Fruit fly (Drosophila melanogaster) whole organism, adult: ENCODE data around the gene Or88a.

Experiments used
- CG11617 ChIP-seq: fragments of 200-800 bp; sonication (Bioruptor generic); optimal IDR thresholded peaks from 2 replicates; lab custom pipeline; 2017; ENCODE audit warnings: mild to moderate bottlenecking, missing biosample characterization, missing genetic modification reagents, missing genetic modification characterization
- CG12768 ChIP-seq: fragments of 200-800 bp; sonication (Bioruptor generic); optimal IDR thresholded peaks from 2 replicates; lab custom pipeline; 2017; ENCODE audit warnings: missing biosample characterization, missing genetic modification characterization, mild to moderate bottlenecking, moderate library complexity, missing genetic modification reagents
- CG14711 ChIP-seq: fragments of 200-800 bp; sonication (Bioruptor generic); optimal IDR thresholded peaks from 2 replicates; lab custom pipeline; 2018; ENCODE audit warnings: missing biosample characterization, mild to moderate bottlenecking, missing genetic modification characterization, moderate library complexity
- CG1620 ChIP-seq: fragments of 200-800 bp; sonication (Bioruptor generic); optimal IDR thresholded peaks from 2 replicates; lab custom pipeline; 2016; ENCODE audit warnings: missing biosample characterization, missing genetic modification characterization
- CG33017 ChIP-seq: fragments of 200-800 bp; sonication (Bioruptor generic); optimal IDR thresholded peaks from 2 replicates; lab custom pipeline; 2018; ENCODE audit warnings: missing biosample characterization, mild to moderate bottlenecking, missing genetic modification characterization, moderate library complexity
- CG5204 ChIP-seq: fragments of 200-800 bp; sonication (Bioruptor generic); optimal IDR thresholded peaks from 2 replicates; lab custom pipeline; 2016; ENCODE audit warnings: missing biosample characterization, missing genetic modification characterization
- CG7045 ChIP-seq: fragments of 200-800 bp; sonication (Bioruptor generic); optimal IDR thresholded peaks from 2 replicates; lab custom pipeline; 2017; ENCODE audit warnings: missing biosample characterization, mild to moderate bottlenecking, missing genetic modification characterization
- CG7101 ChIP-seq: fragments of 200-800 bp; sonication (Bioruptor generic); optimal IDR thresholded peaks from 2 replicates; lab custom pipeline; 2018; ENCODE audit warnings: missing biosample characterization, mild to moderate bottlenecking, missing genetic modification characterization, moderate library complexity
- Clk ChIP-seq: fragments of 200-800 bp; sonication (Bioruptor generic); optimal IDR thresholded peaks from 2 replicates; lab custom pipeline; 2017; ENCODE audit warnings: missing biosample characterization, missing genetic modification characterization
- Crg-1 ChIP-seq: fragments of 200-800 bp; sonication (Bioruptor generic); optimal IDR thresholded peaks from 2 replicates; lab custom pipeline; 2016; ENCODE audit warnings: missing biosample characterization, missing genetic modification characterization
- Hr96 ChIP-seq: fragments of 200-800 bp; sonication (Bioruptor generic); optimal IDR thresholded peaks from 2 replicates; lab custom pipeline; 2016; ENCODE audit warnings: missing biosample characterization, missing genetic modification characterization
- Mnt ChIP-seq: fragments of 200-800 bp; sonication (Bioruptor generic); optimal IDR thresholded peaks from 2 replicates; lab custom pipeline; 2016; ENCODE audit warnings: missing biosample characterization, mild to moderate bottlenecking, missing genetic modification characterization
- bab1 ChIP-seq: fragments of 200-800 bp; sonication (Bioruptor generic); optimal IDR thresholded peaks from 3 replicates; lab custom pipeline; 2019; ENCODE audit warnings: missing biosample characterization, mild to moderate bottlenecking, missing genetic modification characterization, moderate library complexity
- cic ChIP-seq: fragments of 200-800 bp; sonication (Bioruptor generic); optimal IDR thresholded peaks from 2 replicates; lab custom pipeline; 2017; ENCODE audit warnings: missing biosample characterization, mild to moderate bottlenecking, missing genetic modification characterization, moderate library complexity
- cnc ChIP-seq, 2 experiments: fragments of >200 bp; optimal IDR thresholded peaks; 2 replicates each; lab custom pipeline; 2017
- kay ChIP-seq: fragments of 200-800 bp; sonication (Bioruptor generic); peaks from one replicate; lab custom pipeline; 2016; ENCODE audit warnings: missing biosample characterization, missing genetic modification characterization, borderline replicate concordance
- ovo ChIP-seq: fragments of 200-800 bp; sonication (Bioruptor generic); optimal IDR thresholded peaks from 2 replicates; lab custom pipeline; 2016; ENCODE audit warnings: missing biosample characterization, missing genetic modification characterization
- pad ChIP-seq: fragments of 200-800 bp; sonication (Bioruptor generic); optimal IDR thresholded peaks from 3 replicates; lab custom pipeline; 2017; ENCODE audit warnings: missing biosample characterization, missing genetic modification characterization, mild to moderate bottlenecking, moderate library complexity, missing genetic modification reagents
- tj ChIP-seq: fragments of 200-800 bp; sonication (Bioruptor generic); optimal IDR thresholded peaks from 3 replicates; lab custom pipeline; 2017; ENCODE audit warnings: missing biosample characterization, mild to moderate bottlenecking, missing genetic modification characterization, moderate library complexity
- toe ChIP-seq: fragments of 200-800 bp; sonication (Bioruptor generic); optimal IDR thresholded peaks from 2 replicates; lab custom pipeline; 2016; ENCODE audit warnings: missing biosample characterization, missing genetic modification characterization

Or88a gene

DNA sequence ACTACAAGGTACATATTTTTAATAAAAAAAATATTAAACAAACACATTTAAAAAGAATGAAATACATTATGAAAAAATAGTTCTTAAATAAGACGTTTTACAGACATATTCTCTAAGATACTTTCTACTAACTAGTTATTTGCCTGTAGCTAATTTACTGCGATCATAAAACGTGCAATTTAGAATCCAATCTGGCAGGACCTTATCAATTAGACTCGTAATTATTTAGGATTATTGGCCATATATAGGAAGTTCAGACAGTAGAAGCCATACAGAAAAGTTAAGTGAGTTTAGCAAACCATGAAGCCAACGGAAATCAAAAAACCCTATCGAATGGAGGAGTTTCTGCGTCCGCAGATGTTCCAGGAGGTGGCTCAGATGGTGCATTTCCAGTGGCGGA, at the start of gene Or88a:
Gene Or88a (plus strand): TSS at position 301 of the 400 bp plus-strand sequence.
- TF ChIP-seq Crg-1 (no peak), Hr96 (GFP tag; lab: Kevin White, UChicago) (no peak), CG14711 (no peak), CG7045 (GFP tag; lab: Kevin White, UChicago) (no peak), CG7101 (tag; lab: Kevin White, UChicago) (no peak), Mnt (no peak), bab1 (GFP tag; lab: Kevin White, UChicago) (no peak), Clk (GFP tag; lab: Kevin White, UChicago) (no peak), CG33017 (tag; lab: Kevin White, UChicago) (no peak), tj (GFP tag; lab: Kevin White, UChicago) (no peak), CG12768 (GFP tag; lab: Kevin White, UChicago) (no peak), CG11617 (GFP tag; lab: Kevin White, UChicago) (no peak), cnc (optimal IDR thresholded peaks at IDR 0.05; lab: Kevin White, UChicago) (no peak), CG1620 (GFP tag; lab: Kevin White, UChicago) (no peak), toe (GFP tag; lab: Kevin White, UChicago) (no peak), kay (GFP tag; lab: Kevin White, UChicago) (no peak), ovo (GFP tag; lab: Kevin White, UChicago) (no peak), CG5204 (no peak), pad (GFP tag; lab: Kevin White, UChicago) (no peak)

DNA sequence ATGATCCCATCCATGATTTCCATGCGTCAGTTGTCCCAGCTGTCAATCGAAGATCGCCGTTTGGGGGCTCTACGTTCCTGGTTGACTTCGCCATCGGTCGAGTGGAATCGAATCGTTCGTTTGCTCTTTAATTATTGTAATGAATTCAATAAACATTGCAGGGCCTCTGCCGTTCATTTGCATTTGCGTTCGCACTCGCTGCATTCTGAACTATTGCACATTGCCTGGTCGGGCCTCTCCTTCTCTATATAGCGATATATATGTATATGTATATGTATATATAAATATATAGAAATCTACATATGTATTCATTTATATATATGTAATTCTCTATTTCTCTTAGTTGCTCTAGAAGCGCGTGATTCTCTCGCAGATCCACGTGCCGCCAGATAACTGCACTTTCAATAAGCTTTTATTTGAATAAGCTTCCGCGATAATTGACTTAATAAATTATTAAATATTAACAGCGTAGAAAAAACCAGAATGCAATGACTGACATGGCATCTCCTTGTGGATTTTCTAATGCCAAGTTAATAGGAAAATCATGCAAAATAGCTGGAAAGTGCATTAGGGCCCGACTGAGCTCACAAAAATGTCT, 49.4 kb upstream of the Or88a start:
- TF ChIP-seq Clk (GFP tag; lab: Kevin White, UChicago) (no peak), ovo (GFP tag; lab: Kevin White, UChicago) (peak; percentile 58), bab1 (GFP tag; lab: Kevin White, UChicago) (no peak), CG1620 (GFP tag; lab: Kevin White, UChicago) (no peak), kay (GFP tag; lab: Kevin White, UChicago) (peak; percentile 84), Hr96 (GFP tag; lab: Kevin White, UChicago) (no peak), pad (GFP tag; lab: Kevin White, UChicago) (no peak), CG5204 (no peak), CG12768 (GFP tag; lab: Kevin White, UChicago) (peak; percentile 56), cic (GFP tag; lab: Kevin White, UChicago) (peak; percentile 57), CG7101 (tag; lab: Kevin White, UChicago) (no peak), Mnt (peak; percentile 11), CG33017 (tag; lab: Kevin White, UChicago) (peak; percentile 31), CG11617 (GFP tag; lab: Kevin White, UChicago) (no peak), tj (GFP tag; lab: Kevin White, UChicago) (no peak), CG7045 (GFP tag; lab: Kevin White, UChicago) (no peak), Crg-1 (no peak)

DNA sequence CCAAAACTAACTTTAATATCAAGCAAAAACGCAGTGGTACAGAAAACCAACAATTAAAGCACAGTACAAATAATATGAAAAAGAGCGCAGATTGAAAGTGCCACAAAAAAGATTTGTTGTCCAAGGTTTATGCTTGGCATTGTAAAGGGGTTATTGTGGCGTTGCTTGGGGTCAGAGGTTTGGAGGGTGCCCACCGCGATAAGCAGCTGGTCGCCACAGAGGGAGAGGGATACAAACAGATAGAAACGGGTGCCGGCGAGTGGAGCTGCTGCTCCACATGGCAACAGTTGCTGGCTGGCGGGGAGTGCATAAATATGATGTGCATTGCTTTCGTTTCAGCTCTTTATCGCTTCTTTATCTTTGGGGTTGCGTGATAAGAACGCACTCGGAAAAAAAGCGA, 48.8 kb upstream of the Or88a start:
- TF ChIP-seq kay (GFP tag; lab: Kevin White, UChicago) = no peak
- no peak for TF ChIP-seq tj (GFP tag; lab: Kevin White, UChicago)
- no peak for TF ChIP-seq CG12768 (GFP tag; lab: Kevin White, UChicago)
- no peak for TF ChIP-seq CG11617 (GFP tag; lab: Kevin White, UChicago)
- no peak for TF ChIP-seq cnc (optimal IDR thresholded peaks at IDR 0.05; lab: Kevin White, UChicago)
- TF ChIP-seq CG33017 (tag; lab: Kevin White, UChicago) = no peak
- TF ChIP-seq Mnt = no peak

DNA sequence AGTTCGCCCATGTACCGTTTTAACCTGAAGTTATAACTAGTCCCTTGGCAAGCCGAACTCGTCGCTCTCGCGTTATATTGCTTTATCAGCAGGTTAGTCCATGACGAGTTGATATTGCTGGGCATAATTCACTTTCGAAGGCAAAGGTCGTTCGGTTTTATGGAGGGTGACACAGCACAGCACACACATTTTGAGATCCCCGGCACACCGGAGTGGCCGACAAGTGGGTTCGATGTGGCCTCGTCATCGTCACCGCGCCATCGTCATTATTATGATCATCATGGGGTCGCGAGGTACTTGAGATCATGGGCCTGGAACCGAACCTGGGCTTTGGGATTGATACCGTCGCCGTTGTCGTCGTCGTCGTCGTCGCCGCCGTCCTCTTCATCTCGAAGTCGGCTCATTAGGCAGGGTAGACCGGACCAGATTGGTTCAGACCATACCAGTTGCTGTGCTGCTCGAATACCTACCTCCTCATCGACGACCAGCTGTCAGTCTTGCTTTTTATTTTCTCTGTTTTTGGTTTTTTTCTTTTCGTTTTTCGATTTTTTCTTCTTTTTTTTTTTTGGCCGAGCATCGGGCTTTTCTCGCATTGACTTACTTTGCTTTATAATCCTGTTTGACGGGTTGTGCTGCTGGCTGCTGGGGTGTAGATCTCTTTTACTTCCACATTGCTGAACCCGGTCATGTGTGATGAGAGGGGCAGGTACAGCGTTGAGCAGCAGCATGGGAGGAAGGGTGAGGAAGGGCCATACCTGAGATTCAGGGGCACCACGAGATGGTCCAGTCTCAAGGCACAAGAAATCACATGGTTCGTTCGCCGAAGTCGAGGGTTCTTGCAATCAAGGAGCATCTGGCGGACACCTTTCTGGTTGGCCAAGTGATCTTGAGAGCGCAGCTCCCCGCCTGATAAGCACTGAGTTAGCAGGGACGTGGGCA, 47.9 kb upstream of the Or88a start:
- no peak for TF ChIP-seq toe (GFP tag; lab: Kevin White, UChicago)
- TF ChIP-seq cnc (optimal IDR thresholded peaks at IDR 0.05; lab: Kevin White, UChicago) = peak in 1 of 2 experiments; percentile 42

DNA sequence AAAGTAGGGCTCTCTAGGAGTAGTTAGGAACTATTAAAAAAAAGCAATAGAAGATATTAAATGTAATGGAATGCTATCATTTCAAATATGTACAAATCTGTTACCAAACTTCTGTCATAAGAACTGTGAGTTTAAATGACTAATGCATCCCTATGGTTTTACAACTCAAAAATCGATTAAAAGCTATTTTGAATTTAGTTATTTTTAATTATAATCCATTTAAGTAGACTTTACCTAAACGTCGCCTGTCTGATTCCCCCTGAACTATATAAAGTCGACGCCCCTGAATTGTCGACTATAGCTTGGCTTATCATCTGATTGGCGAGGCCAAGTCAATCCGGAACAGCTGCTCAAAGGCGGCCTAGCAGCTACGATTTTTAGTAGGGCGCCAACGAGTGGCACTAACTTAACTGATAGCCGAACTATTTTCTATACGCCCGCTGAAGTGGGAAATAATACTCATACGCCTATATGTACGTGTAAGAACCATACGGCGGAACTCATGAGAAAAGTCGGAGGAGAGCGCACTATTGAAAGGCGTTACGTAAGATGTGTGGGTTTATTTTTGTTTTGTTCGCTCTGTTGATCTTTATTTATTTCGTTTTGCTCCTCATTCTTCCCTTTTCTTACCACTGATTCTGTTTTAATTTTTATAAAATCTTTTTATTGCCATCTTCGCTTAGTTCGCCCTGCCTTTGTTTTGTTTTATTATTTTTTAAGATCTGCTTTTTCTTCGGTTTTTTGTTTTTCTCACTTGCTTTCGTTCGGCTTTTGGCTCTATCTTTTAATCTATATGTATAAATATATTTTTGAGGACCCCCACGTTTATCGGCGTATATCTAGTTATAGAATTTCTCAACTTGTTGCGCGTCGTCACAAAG, 47.0 kb upstream of the Or88a start:
- TF ChIP-seq ovo (GFP tag; lab: Kevin White, UChicago) (no peak), tj (GFP tag; lab: Kevin White, UChicago) (peak; percentile 29), CG33017 (tag; lab: Kevin White, UChicago) (peak; percentile 44), CG7045 (GFP tag; lab: Kevin White, UChicago) (peak; percentile 75), CG14711 (peak; percentile 32), Mnt (peak; percentile 17), cnc (optimal IDR thresholded peaks at IDR 0.05; lab: Kevin White, UChicago) (no peak), cic (GFP tag; lab: Kevin White, UChicago) (peak; percentile 73), CG5204 (no peak), bab1 (GFP tag; lab: Kevin White, UChicago) (no peak), CG12768 (GFP tag; lab: Kevin White, UChicago) (peak; percentile 86), Clk (GFP tag; lab: Kevin White, UChicago) (peak; percentile 29), Crg-1 (no peak), pad (GFP tag; lab: Kevin White, UChicago) (peak; percentile 57), kay (GFP tag; lab: Kevin White, UChicago) (peak; percentile 81), CG7101 (tag; lab: Kevin White, UChicago) (peak; percentile 34), Hr96 (GFP tag; lab: Kevin White, UChicago) (no peak), CG11617 (GFP tag; lab: Kevin White, UChicago) (peak; percentile 25), toe (GFP tag; lab: Kevin White, UChicago) (no peak)
